Fruit fly (Drosophila melanogaster) whole organism, prepupa: ENCODE results near the gene Herp.

Experiments used
- CG10631 ChIP-seq: fragments of 200-800 bp; sonication (Bioruptor generic); optimal IDR thresholded peaks from 2 replicates; lab custom pipeline; 2016; ENCODE audit warnings: missing biosample characterization, missing genetic modification characterization
- CG10669 ChIP-seq: fragments of 200-800 bp; sonication (Bioruptor generic); optimal IDR thresholded peaks from 3 replicates; lab custom pipeline; 2018; ENCODE audit warnings: missing biosample characterization, mild to moderate bottlenecking, missing genetic modification characterization, moderate library complexity
- CG11294 ChIP-seq: fragments of 200-800 bp; sonication (Bioruptor generic); IDR thresholded peaks from 2 replicates; pipeline ENCODE4 v1.3.6; 2022; ENCODE audit warnings: missing biosample characterization, missing genetic modification characterization
- CG15336 ChIP-seq: fragments of 200-800 bp; sonication (Bioruptor generic); IDR thresholded peaks from 2 replicates; pipeline ENCODE4 v1.3.6; 2022; ENCODE audit warnings: missing biosample characterization, missing genetic modification characterization
- CG1621 ChIP-seq: fragments of 200-800 bp; sonication (Bioruptor generic); optimal IDR thresholded peaks from 3 replicates; lab custom pipeline; 2018; ENCODE audit warnings: missing biosample characterization, mild to moderate bottlenecking, missing genetic modification characterization
- CG16779 ChIP-seq: fragments of 200-800 bp; sonication (Bioruptor generic); optimal IDR thresholded peaks from 3 replicates; lab custom pipeline; 2017; ENCODE audit warnings: missing biosample characterization, mild to moderate bottlenecking, missing genetic modification characterization
- CG3032 ChIP-seq: fragments of 200-800 bp; optimal IDR thresholded peaks from 2 replicates; lab custom pipeline; 2019; ENCODE audit warnings: missing biosample characterization, mild to moderate bottlenecking, missing genetic modification characterization, moderate library complexity
- CG32006 ChIP-seq: fragments of 200-800 bp; sonication (Bioruptor generic); optimal IDR thresholded peaks from 3 replicates; lab custom pipeline; 2017; ENCODE audit warnings: missing biosample characterization, mild to moderate bottlenecking, missing genetic modification characterization
- CG4318 ChIP-seq: fragments of 200-800 bp; sonication (Bioruptor generic); optimal IDR thresholded peaks from 3 replicates; lab custom pipeline; 2017; ENCODE audit warnings: missing biosample characterization, mild to moderate bottlenecking, missing genetic modification characterization
- CG6163 ChIP-seq: fragments of 200-800 bp; sonication (Bioruptor generic); IDR thresholded peaks from 3 replicates; pipeline ENCODE4 v1.3.6; 2022; ENCODE audit warnings: missing biosample characterization, missing genetic modification characterization
- CG6276 ChIP-seq: fragments of 200-800 bp; sonication (Bioruptor generic); optimal IDR thresholded peaks from 2 replicates; lab custom pipeline; 2017; ENCODE audit warnings: missing biosample characterization, mild to moderate bottlenecking, missing genetic modification characterization
- CG6854 ChIP-seq: fragments of 200-800 bp; sonication (Bioruptor generic); optimal IDR thresholded peaks from 2 replicates; lab custom pipeline; 2017; ENCODE audit warnings: missing biosample characterization, mild to moderate bottlenecking, missing genetic modification characterization
- CG7368 ChIP-seq: fragments of 200-800 bp; sonication (Bioruptor generic); optimal IDR thresholded peaks from 3 replicates; lab custom pipeline; 2016; ENCODE audit warnings: missing biosample characterization, missing genetic modification characterization
- CG8119 ChIP-seq: fragments of 200-800 bp; sonication (Bioruptor generic); IDR thresholded peaks from 3 replicates; pipeline ENCODE4 v1.3.6; 2022; ENCODE audit warnings: missing biosample characterization, missing genetic modification characterization
- CG8319 ChIP-seq: fragments of 200-800 bp; sonication (Bioruptor generic); optimal IDR thresholded peaks from 3 replicates; lab custom pipeline; 2016; ENCODE audit warnings: missing biosample characterization, missing genetic modification characterization
- CG8632 ChIP-seq: fragments of 200-800 bp; sonication (Bioruptor generic); optimal IDR thresholded peaks from 3 replicates; lab custom pipeline; 2016; ENCODE audit warnings: missing biosample characterization, missing genetic modification characterization
- CG9139 ChIP-seq: fragments of 200-800 bp; sonication (Bioruptor generic); optimal IDR thresholded peaks from 3 replicates; lab custom pipeline; 2017; ENCODE audit warnings: missing biosample characterization, mild to moderate bottlenecking, missing genetic modification characterization
- Eip78C ChIP-seq: fragments of 200-800 bp; sonication (Bioruptor generic); peaks from one replicate; lab custom pipeline; 2016; ENCODE audit warnings: missing biosample characterization, missing genetic modification characterization
- Eip93F ChIP-seq: fragments of 200-800 bp; sonication (Bioruptor generic); optimal IDR thresholded peaks from 2 replicates; lab custom pipeline; 2016; ENCODE audit warnings: missing biosample characterization, mild to moderate bottlenecking, missing genetic modification characterization
- Ets21C ChIP-seq: fragments of 200-800 bp; sonication (Bioruptor generic); optimal IDR thresholded peaks from 3 replicates; lab custom pipeline; 2016; ENCODE audit warnings: missing biosample characterization, missing genetic modification characterization
- Ets96B ChIP-seq: fragments of 200-800 bp; optimal IDR thresholded peaks from 2 replicates; lab custom pipeline; 2019; ENCODE audit warnings: missing biosample characterization, mild to moderate bottlenecking, missing genetic modification characterization, moderate library complexity
- Hr39 ChIP-seq: fragments of 200-800 bp; sonication (Bioruptor generic); optimal IDR thresholded peaks from 2 replicates; lab custom pipeline; 2016; ENCODE audit warnings: missing biosample characterization, missing genetic modification characterization
- Hr4 ChIP-seq: fragments of 200-800 bp; sonication (Bioruptor generic); optimal IDR thresholded peaks from 3 replicates; lab custom pipeline; 2016; ENCODE audit warnings: missing biosample characterization, missing genetic modification characterization
- Met ChIP-seq: fragments of 200-800 bp; sonication (Bioruptor generic); optimal IDR thresholded peaks from 3 replicates; lab custom pipeline; 2016; ENCODE audit warnings: missing biosample characterization, missing genetic modification characterization
- OdsH ChIP-seq: fragments of 200-800 bp; sonication (Bioruptor generic); optimal IDR thresholded peaks from 3 replicates; lab custom pipeline; 2016; ENCODE audit warnings: missing biosample characterization, missing genetic modification characterization
- Smox ChIP-seq: fragments of 200-800 bp; sonication (Bioruptor generic); optimal IDR thresholded peaks from 3 replicates; lab custom pipeline; 2016; ENCODE audit warnings: missing biosample characterization, missing genetic modification characterization
- cyc ChIP-seq: fragments of 200-800 bp; sonication (Bioruptor generic); optimal IDR thresholded peaks from 3 replicates; lab custom pipeline; 2016; ENCODE audit warnings: missing biosample characterization, missing genetic modification characterization
- dac ChIP-seq: fragments of 200-800 bp; sonication (Bioruptor generic); optimal IDR thresholded peaks from 2 replicates; lab custom pipeline; 2017; ENCODE audit warnings: missing biosample characterization, mild to moderate bottlenecking, missing genetic modification characterization
- dsx ChIP-seq: fragments of 200-800 bp; optimal IDR thresholded peaks from 3 replicates; lab custom pipeline; 2019; ENCODE audit warnings: missing biosample characterization, mild to moderate bottlenecking, missing genetic modification characterization, moderate library complexity; ENCODE audit not compliant: poor library complexity, severe bottlenecking
- eg ChIP-seq: fragments of 200-800 bp; sonication (Bioruptor generic); IDR thresholded peaks from 3 replicates; pipeline ENCODE4 v1.3.6; 2022; ENCODE audit warnings: missing biosample characterization, missing genetic modification characterization
- esn ChIP-seq: fragments of 200-800 bp; sonication (Bioruptor generic); optimal IDR thresholded peaks from 2 replicates; lab custom pipeline; 2016; ENCODE audit warnings: missing biosample characterization, mild to moderate bottlenecking, missing genetic modification characterization, moderate library complexity
- fd85E ChIP-seq: fragments of 200-800 bp; sonication (Bioruptor generic); optimal IDR thresholded peaks from 3 replicates; lab custom pipeline; 2016; ENCODE audit warnings: missing biosample characterization, missing genetic modification characterization
- fkh ChIP-seq: fragments of 200-800 bp; sonication (Bioruptor generic); optimal IDR thresholded peaks from 3 replicates; lab custom pipeline; 2017; ENCODE audit warnings: missing biosample characterization, mild to moderate bottlenecking, missing genetic modification characterization, moderate library complexity
- lz ChIP-seq: fragments of 200-800 bp; sonication (Bioruptor generic); optimal IDR thresholded peaks from 3 replicates; lab custom pipeline; 2016; ENCODE audit warnings: missing biosample characterization, missing genetic modification characterization
- net ChIP-seq: fragments of 200-800 bp; sonication (Bioruptor generic); optimal IDR thresholded peaks from 3 replicates; lab custom pipeline; 2016; ENCODE audit warnings: missing biosample characterization, missing genetic modification characterization
- pdm3 ChIP-seq: fragments of 200-800 bp; sonication (Bioruptor generic); optimal IDR thresholded peaks from 3 replicates; lab custom pipeline; 2016; ENCODE audit warnings: missing biosample characterization, missing genetic modification characterization
- salr ChIP-seq, 2 experiments: fragments of 200-800 bp; sonication (Bioruptor generic); optimal IDR thresholded peaks; 3 replicates each; lab custom pipeline; 2016 to 2018; ENCODE audit warnings: missing biosample characterization in 2 of 2, missing genetic modification characterization in 2 of 2, mild to moderate bottlenecking in 1 of 2
- spab ChIP-seq: fragments of 200-800 bp; sonication (Bioruptor generic); optimal IDR thresholded peaks from 2 replicates; lab custom pipeline; 2017; ENCODE audit warnings: missing biosample characterization, mild to moderate bottlenecking, missing genetic modification characterization, missing genetic modification reagents
- ss ChIP-seq, 2 experiments: fragments of 200-800 bp; sonication (Bioruptor generic); optimal IDR thresholded peaks; 2 replicates in 1 of 2; 3 replicates in 1 of 2; lab custom pipeline; 2017 to 2018; ENCODE audit warnings: mild to moderate bottlenecking in 2 of 2, missing biosample characterization in 2 of 2, missing genetic modification characterization in 2 of 2, moderate library complexity in 1 of 2
- svp ChIP-seq: fragments of 200-800 bp; sonication (Bioruptor generic); peaks from one replicate; lab custom pipeline; 2016; ENCODE audit warnings: missing biosample characterization, missing genetic modification characterization
- topi ChIP-seq: fragments of 200-800 bp; sonication (Bioruptor generic); optimal IDR thresholded peaks from 3 replicates; lab custom pipeline; 2016; ENCODE audit warnings: missing biosample characterization, missing genetic modification characterization

The Herp gene

DNA sequence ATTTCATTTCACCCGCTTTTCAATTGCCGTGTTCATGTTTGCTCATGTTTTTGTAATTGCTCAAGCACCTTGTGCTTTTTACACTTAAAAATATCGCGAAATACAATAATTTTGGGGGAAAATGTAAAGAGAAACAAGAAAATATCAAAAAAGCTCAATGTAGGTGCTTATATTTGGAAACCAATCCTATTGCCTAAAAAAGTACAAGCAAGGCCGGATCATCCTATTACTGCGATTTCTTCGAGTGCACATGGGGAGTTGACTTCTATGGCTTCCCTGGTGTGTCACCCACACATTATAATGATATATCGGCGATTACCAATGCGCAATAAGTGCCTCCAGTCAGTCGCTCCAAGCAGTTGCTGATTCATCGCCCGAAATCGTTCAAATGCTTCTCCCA is 41.4 kb upstream of the Herp start (continued):
- no peak for TF ChIP-seq net (GFP tag; lab: Kevin White, UChicago)
- no peak for TF ChIP-seq CG7368 (GFP tag; lab: Kevin White, UChicago)
- TF ChIP-seq cyc (GFP tag; lab: Kevin White, UChicago) = peak; percentile 36
- TF ChIP-seq dsx (GFP tag; lab: Kevin White, UChicago) = no peak
- TF ChIP-seq salr (GFP tag; optimal IDR thresholded peaks at IDR 0.05; lab: Kevin White, UChicago) = no peak
- no peak for TF ChIP-seq CG4318 (GFP tag; lab: Kevin White, UChicago)
- no peak for TF ChIP-seq CG8632
- TF ChIP-seq CG6276 (GFP tag; lab: Kevin White, UChicago) = no peak
- no peak for TF ChIP-seq CG6163
- TF ChIP-seq OdsH (GFP tag; lab: Kevin White, UChicago) = no peak
- TF ChIP-seq CG16779 (tag; lab: Kevin White, UChicago) = no peak
- no peak for TF ChIP-seq CG10631 (GFP tag; lab: Kevin White, UChicago)
- TF ChIP-seq Smox (GFP tag; lab: Kevin White, UChicago) = peak; percentile 31
- peak; percentile 55 for TF ChIP-seq Hr39 (GFP tag; lab: Kevin White, UChicago)
- TF ChIP-seq CG8319 = no peak
- no peak for TF ChIP-seq fkh (GFP tag; lab: Kevin White, UChicago)
- TF ChIP-seq CG1621 = no peak
- no peak for TF ChIP-seq CG11294 (GFP tag; lab: Robert Waterston, UW)
- no peak for TF ChIP-seq spab (GFP tag; lab: Kevin White, UChicago)
- TF ChIP-seq pdm3 (GFP tag; lab: Kevin White, UChicago) = no peak
- peak; percentile 49 for TF ChIP-seq svp (GFP tag; lab: Kevin White, UChicago)
- TF ChIP-seq CG10669 (GFP tag; lab: Kevin White, UChicago) = no peak

DNA sequence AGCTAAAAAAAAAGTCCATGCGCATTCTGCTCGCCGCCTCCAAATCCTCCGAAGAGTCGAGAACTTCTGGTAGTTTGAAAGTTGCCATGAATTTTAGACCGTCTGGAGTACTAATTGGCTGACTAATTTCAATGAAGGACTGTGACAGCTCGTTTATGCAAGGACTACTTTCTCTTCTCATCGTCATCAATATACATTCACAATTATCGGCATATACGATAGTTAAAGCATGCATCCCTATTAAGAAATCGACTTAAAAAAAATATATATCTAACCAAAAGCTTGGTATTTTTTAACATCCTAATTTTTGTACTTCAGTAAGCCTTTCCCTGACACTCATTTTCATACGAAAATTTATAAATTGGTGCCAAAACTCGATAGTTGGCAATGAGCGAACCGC is 40.3 kb upstream of the Herp start, which contains the start of gene CG14537:
TSS of gene CG14537 (plus strand) at position 301 of the 400 bp plus-strand sequence.
- TF ChIP-seq spab (GFP tag; lab: Kevin White, UChicago) = no peak
- TF ChIP-seq OdsH (GFP tag; lab: Kevin White, UChicago) = no peak
- no peak for TF ChIP-seq CG3032

DNA sequence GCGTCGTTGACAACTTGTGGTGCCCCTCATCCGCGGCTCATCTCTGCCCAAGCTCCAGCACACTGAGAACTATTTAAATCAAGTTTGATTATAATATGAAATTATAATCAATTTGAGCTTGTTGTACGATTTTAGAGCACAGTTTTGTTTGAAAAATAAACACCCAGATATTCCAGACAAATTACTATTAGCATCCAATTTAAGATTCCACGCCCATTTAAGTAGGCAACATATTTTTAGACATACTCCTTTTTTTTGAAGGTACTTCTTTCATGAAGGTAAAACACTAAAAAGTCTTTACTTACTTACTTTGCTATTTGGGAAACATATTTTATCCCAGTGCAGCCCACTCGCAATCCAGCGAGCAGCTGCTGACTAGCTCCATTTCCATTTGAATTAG is 38.2 kb upstream of the Herp start:
- TF ChIP-seq CG8319 (no peak), fd85E (GFP tag; lab: Kevin White, UChicago) (no peak), CG16779 (tag; lab: Kevin White, UChicago) (no peak), Smox (GFP tag; lab: Kevin White, UChicago) (no peak), Ets96B (no peak), Met (GFP tag; lab: Kevin White, UChicago) (no peak), svp (GFP tag; lab: Kevin White, UChicago) (peak; percentile 35), dac (no peak), CG8119 (GFP tag; lab: Robert Waterston, UW) (no peak), lz (no peak), CG32006 (GFP tag; lab: Kevin White, UChicago) (peak; percentile 9)

DNA sequence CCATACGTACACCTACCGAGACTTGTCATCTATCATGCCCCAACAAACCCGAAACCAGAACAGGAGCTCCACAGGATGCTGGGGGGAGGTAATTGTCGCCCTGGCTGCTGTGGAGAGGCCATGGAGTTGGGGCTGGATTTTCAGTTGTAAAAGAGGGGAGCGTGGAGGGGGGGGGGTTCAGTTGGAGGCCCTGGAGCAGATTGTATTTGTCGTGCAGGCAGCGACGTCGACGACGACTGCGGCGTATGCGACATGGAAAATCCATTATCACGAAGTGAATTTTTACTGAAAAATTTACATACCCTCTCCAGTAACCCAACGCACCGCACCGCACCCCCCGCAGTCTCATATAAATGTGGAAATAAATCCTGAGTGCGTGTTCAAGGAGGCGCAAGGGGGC is 33.8 kb upstream of the Herp start:
- TF ChIP-seq topi (GFP tag; lab: Kevin White, UChicago) (no peak), svp (GFP tag; lab: Kevin White, UChicago) (peak; percentile 51)

DNA sequence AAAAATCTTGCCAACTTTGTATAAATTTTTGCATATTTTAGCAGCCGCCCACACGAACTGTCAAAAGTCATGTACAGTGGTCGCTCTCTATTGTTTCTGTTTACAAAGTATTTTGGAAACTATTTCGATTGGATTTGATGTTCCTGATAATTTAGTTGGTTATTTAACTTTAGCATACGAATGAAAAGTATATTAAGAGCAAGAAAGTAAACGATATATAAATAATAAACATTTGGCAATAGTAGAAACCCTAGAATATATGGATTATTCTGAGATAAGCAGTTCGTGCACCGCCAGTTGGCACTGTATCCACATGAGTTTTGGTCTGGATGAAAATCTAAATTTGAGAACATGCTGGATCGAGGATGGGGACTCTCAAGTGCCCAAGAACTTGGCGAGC is 33.4 kb upstream of the Herp start:
- TF ChIP-seq Hr4 (GFP tag; lab: Kevin White, UChicago) (no peak), Ets96B (no peak), dsx (GFP tag; lab: Kevin White, UChicago) (peak; percentile 28), CG32006 (GFP tag; lab: Kevin White, UChicago) (peak; percentile 18)

DNA sequence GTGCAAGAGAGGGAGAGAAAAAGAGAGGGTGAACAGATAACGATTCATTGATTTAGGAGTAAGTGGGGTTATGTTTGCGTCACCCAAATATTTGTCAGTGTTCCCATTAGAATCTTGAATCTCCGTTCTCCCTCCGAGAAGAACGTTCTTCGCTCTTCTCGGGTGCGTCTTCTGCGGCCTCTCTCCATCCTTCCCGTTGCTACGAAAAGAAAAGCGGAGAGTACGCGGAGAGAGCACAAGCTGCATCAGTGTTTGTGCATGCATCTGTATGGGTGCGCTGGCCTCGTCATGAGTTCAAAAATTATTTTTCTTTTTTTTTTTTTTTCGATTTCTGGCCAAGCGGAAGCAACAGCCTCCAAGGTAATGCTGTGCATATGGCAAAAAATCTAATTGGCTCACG is 29.0 kb upstream of the Herp start:
- peak; percentile 32 for TF ChIP-seq CG6276 (GFP tag; lab: Kevin White, UChicago)
- TF ChIP-seq esn (GFP tag; lab: Kevin White, UChicago) = peak; percentile 20
- TF ChIP-seq Eip93F = no peak
- TF ChIP-seq CG6163 = peak; percentile 60
- TF ChIP-seq CG15336 (GFP tag; lab: Robert Waterston, UW) = peak; percentile 29; the same call in 1 of the 2 replicates
- no peak for TF ChIP-seq CG11294 (GFP tag; lab: Robert Waterston, UW)
- TF ChIP-seq CG1621 = no peak
- peak; percentile 42 for TF ChIP-seq fkh (GFP tag; lab: Kevin White, UChicago)
- TF ChIP-seq svp (GFP tag; lab: Kevin White, UChicago) = peak; percentile 53
- no peak for TF ChIP-seq ss (GFP tag; optimal IDR thresholded peaks at IDR 0.05; lab: Kevin White, UChicago)
- TF ChIP-seq CG9139 (GFP tag; lab: Kevin White, UChicago) = no peak
- no peak for TF ChIP-seq CG6854 (GFP tag; lab: Kevin White, UChicago)
- no peak for TF ChIP-seq Ets21C (GFP tag; lab: Kevin White, UChicago)
- peak; percentile 66 for TF ChIP-seq Eip78C (GFP tag; lab: Kevin White, UChicago)
- TF ChIP-seq net (GFP tag; lab: Kevin White, UChicago) = no peak
- 0 out of 3 replicates have a peak, but pooled peaks have one; percentile 27 for TF ChIP-seq CG8119 (GFP tag; lab: Robert Waterston, UW)
- peak; percentile 16; the same call in 1 of the 3 replicates for TF ChIP-seq eg (GFP tag; lab: Robert Waterston, UW)
- TF ChIP-seq, all 60 proteins: peak for 9
